Worm (Caenorhabditis elegans): Measurements from ENCODE around the gene gon-1.

gon-1 gene

DNA sequence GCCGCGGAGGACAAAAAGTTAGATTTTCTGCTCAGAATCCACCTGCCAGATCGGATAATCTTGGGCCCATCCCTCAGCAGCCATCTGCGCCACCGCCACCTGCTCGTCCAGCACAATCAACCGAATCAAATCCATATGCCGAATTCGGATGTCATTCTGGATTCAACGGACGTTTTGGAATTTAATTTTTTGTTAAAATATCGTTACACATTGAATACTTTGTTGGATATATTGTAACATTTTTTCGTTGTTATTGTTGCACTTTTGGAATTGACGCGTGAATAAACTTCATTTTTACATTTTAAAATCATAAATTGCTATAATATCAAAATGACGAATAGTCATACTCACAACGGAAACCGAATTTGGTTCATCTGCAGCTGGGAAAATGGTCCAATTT is 19.7 kb downstream of the gon-1 start, which contains the start of gene spe-29:
TSS of gene spe-29 (plus strand) at position 301 of the 400 bp plus-strand sequence.
- TF ChIP-seq unc-130 (tag; optimal IDR thresholded peaks at IDR 0.05) (no peak), efl-1 (optimal IDR thresholded peaks at IDR 0.05) (no peak), efl-1 (GFP tag; optimal IDR thresholded peaks at IDR 0.05 in 1 of 2) (peak in 1 of 2 experiments; percentile 1), elt-2 (tag; optimal IDR thresholded peaks at IDR 0.05) (no peak)

ce11 chrIV:9932055-9932454 is 21.2 kb downstream of the gon-1 start, which contains the start of the genes trmt-10A and F25H8.2:
TSS of gene trmt-10A (minus strand) at chrIV:9932213.
TSS of gene F25H8.2 (plus strand) at chrIV:9932235.
- TF ChIP-seq ztf-4 (tag; optimal IDR thresholded peaks at IDR 0.05) (no peak), lin-15B (tag; optimal IDR thresholded peaks at IDR 0.05) (peak; percentile 78), nhr-71 (tag; optimal IDR thresholded peaks at IDR 0.05) (peak; percentile 36), snu-23 (GFP tag; optimal IDR thresholded peaks at IDR 0.05) (peak; percentile 38), lir-3 (tag; optimal IDR thresholded peaks at IDR 0.05; ENCODE audit: poor library complexity) (no peak), lin-14 (GFP tag; optimal IDR thresholded peaks at IDR 0.05) (peak; percentile 58), mab-9 (GFP tag; IDR thresholded peaks at IDR 0.05) (no peak), lin-35 (GFP tag; optimal IDR thresholded peaks at IDR 0.05) (peak; percentile 62 to 79), alr-1 (tag; optimal IDR thresholded peaks at IDR 0.05; ENCODE audit: borderline replicate concordance) (no peak), F16B12.6 (tag; optimal IDR thresholded peaks at IDR 0.05) (peak; percentile 3), zip-4 (GFP tag; optimal IDR thresholded peaks at IDR 0.05) (no peak), skn-1 (tag; optimal IDR thresholded peaks at IDR 0.05) (peak; percentile 77), nhr-47 (tag; optimal IDR thresholded peaks at IDR 0.05) (peak; percentile 30), C16A3.4 (tag; optimal IDR thresholded peaks at IDR 0.05) (peak; percentile 67), efl-1 (optimal IDR thresholded peaks at IDR 0.05) (peak; percentile 47 to 54), efl-1 (GFP tag; optimal IDR thresholded peaks at IDR 0.05 in 1 of 2) (peak; percentile 62 to 91), dpl-1 (GFP tag; optimal IDR thresholded peaks at IDR 0.05) (peak; percentile 49 to 75 (median 52)), pag-3 (tag; optimal IDR thresholded peaks at IDR 0.05; ENCODE audit: borderline replicate concordance, insufficient read depth) (no peak), nhr-90 (tag; optimal IDR thresholded peaks at IDR 0.05; ENCODE audit: poor library complexity) (no peak), jun-1 (tag; optimal IDR thresholded peaks at IDR 0.05) (no peak), mep-1 (tag; optimal IDR thresholded peaks at IDR 0.05) (peak; percentile 77), xbp-1 (tag; optimal IDR thresholded peaks at IDR 0.05) (peak; percentile 13), elt-3 (tag; optimal IDR thresholded peaks at IDR 0.05) (peak in 1 of 6 experiments; percentile 50), swsn-7 (tag; optimal IDR thresholded peaks at IDR 0.05) (no peak), lsy-2 (tag; optimal IDR thresholded peaks at IDR 0.05) (peak; percentile 34 to 83), nhr-12 (tag; optimal IDR thresholded peaks at IDR 0.05) (no peak), nhr-237 (tag; optimal IDR thresholded peaks at IDR 0.05) (no peak)

DNA sequence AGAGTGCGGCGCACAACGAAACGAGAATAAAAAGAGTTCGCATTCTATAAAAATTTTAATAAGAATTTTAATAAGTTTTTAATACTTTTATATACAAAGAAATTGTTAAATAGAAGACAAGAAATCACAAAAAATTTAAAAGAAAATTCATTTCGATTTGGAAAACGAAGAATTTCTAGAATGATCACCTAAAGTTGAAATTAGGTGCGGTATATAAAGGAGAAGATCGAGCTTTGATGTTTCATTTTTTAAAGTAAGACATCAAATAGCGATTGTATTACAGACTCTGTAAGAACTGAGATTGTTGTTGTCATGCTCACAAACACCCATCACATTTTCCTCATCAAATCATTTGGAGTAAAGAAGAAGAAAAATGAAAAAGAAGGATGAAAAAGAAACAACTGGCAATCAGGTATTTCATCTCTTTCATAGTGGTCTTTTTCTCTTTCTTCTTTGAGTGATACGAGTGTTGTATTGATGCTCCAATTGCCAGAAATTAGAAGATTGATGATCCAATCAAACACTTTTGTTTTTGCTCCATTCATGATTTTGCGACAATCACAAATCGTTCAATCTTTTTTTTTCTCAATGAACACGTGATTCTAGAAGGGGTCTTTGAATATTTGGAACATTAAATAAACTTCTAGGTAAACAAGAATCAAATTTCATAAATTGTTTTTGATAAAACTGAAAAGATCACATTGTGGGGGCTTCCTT is 24.9 kb downstream of the gon-1 start, which contains the start of gene dur-1:
TSS of gene dur-1 (minus strand) at position 51 of the 717 bp plus-strand sequence.
- TF ChIP-seq hlh-17 (GFP tag; optimal IDR thresholded peaks at IDR 0.05; ENCODE audit: borderline replicate concordance) (no peak), unc-62 (GFP tag; optimal IDR thresholded peaks at IDR 0.05) (no peak), nhr-19 (GFP tag; conservative IDR thresholded peaks at IDR 0.05) (peak; percentile 69), C16A3.4 (tag; optimal IDR thresholded peaks at IDR 0.05) (no peak), ces-1 (GFP tag; optimal IDR thresholded peaks at IDR 0.05) (no peak), lin-39 (tag; optimal IDR thresholded peaks at IDR 0.05) (peak; percentile 90), snu-23 (GFP tag; optimal IDR thresholded peaks at IDR 0.05) (peak; percentile 44), ceh-90 (tag; optimal IDR thresholded peaks at IDR 0.05) (no peak), ztf-4 (tag; optimal IDR thresholded peaks at IDR 0.05) (no peak), vab-15 (tag; optimal IDR thresholded peaks at IDR 0.05) (no peak), alr-1 (tag; optimal IDR thresholded peaks at IDR 0.05; ENCODE audit: borderline replicate concordance) (no peak), blmp-1 (tag; optimal IDR thresholded peaks at IDR 0.05) (no peak), pax-3 (tag; optimal IDR thresholded peaks at IDR 0.05) (no peak), C04F5.9 (tag; optimal IDR thresholded peaks at IDR 0.05) (no peak), nhr-71 (tag; optimal IDR thresholded peaks at IDR 0.05) (peak; percentile 83), nhr-77 (tag; optimal IDR thresholded peaks at IDR 0.05) (no peak), grh-1 (GFP tag; IDR thresholded peaks at IDR 0.05) (no peak), swsn-7 (tag; optimal IDR thresholded peaks at IDR 0.05) (no peak), nhr-90 (tag; optimal IDR thresholded peaks at IDR 0.05; ENCODE audit: poor library complexity) (no peak), nhr-20 (tag; optimal IDR thresholded peaks at IDR 0.05) (peak; percentile 23), lin-14 (GFP tag; optimal IDR thresholded peaks at IDR 0.05) (peak; percentile 84), nhr-11 (tag; optimal IDR thresholded peaks at IDR 0.05) (no peak), lsy-2 (tag; optimal IDR thresholded peaks at IDR 0.05) (peak; percentile 60 to 64), mab-9 (GFP tag; IDR thresholded peaks at IDR 0.05) (no peak), C34B4.2 (tag; optimal IDR thresholded peaks at IDR 0.05) (no peak), rnt-1 (tag; optimal IDR thresholded peaks at IDR 0.05) (peak; percentile 62), ceh-82 (tag; optimal IDR thresholded peaks at IDR 0.05) (no peak)

All from whole organism, L1 larva.